Fruit fly (Drosophila melanogaster): ENCODE data around the gene CheB38a.

Gene CheB38a

dm6 chr2L:20797515-20797847 is 20.9 kb downstream of the CheB38a start, which contains the start of gene CG9328 (continued):
- TF ChIP-seq CG13894 (tag; optimal IDR thresholded peaks at IDR 0.05) (peak; percentile 74), CG11560 (tag; IDR thresholded peaks at IDR 0.05) (no peak), CG30431 (GFP tag; optimal IDR thresholded peaks at IDR 0.05) (no peak), Dad (GFP tag; optimal IDR thresholded peaks at IDR 0.05) (no peak), CG13624 (GFP tag; optimal IDR thresholded peaks at IDR 0.05) (no peak), Fer3 (tag; optimal IDR thresholded peaks at IDR 0.05) (peak; percentile 32), CG15011 (GFP tag; optimal IDR thresholded peaks at IDR 0.05) (no peak), CG11247 (GFP tag; IDR thresholded peaks at IDR 0.05) (no peak), sd (tag; optimal IDR thresholded peaks at IDR 0.05) (peak; percentile 55), CG13296 (GFP tag; optimal IDR thresholded peaks at IDR 0.05) (no peak), CG3847 (GFP tag; IDR thresholded peaks at IDR 0.05) (no peak), CG8924 (tag; optimal IDR thresholded peaks at IDR 0.05) (peak; percentile 46), gsb-n (tag; optimal IDR thresholded peaks at IDR 0.05) (peak; percentile 62), sr (GFP tag; IDR thresholded peaks at IDR 0.05) (no peak), Dip2 (GFP tag; IDR thresholded peaks at IDR 0.05) (no peak), prd (optimal IDR thresholded peaks at IDR 0.05) (no peak), prd (GFP tag; IDR thresholded peaks at IDR 0.05) (peak; percentile 48; the same call in 1 of the 3 replicates), pan (optimal IDR thresholded peaks at IDR 0.05) (no peak), pan (GFP tag; optimal IDR thresholded peaks at IDR 0.05 in 1 of 2, IDR thresholded peaks at IDR 0.05 in 1 of 2) (peak in 1 of 2 experiments; percentile 67), onecut (GFP tag; IDR thresholded peaks at IDR 0.05) (peak; percentile 51; the same call in 1 of the 2 replicates), CG15073 (GFP tag; optimal IDR thresholded peaks at IDR 0.05) (no peak), Oaz (GFP tag; IDR thresholded peaks at IDR 0.05) (no peak), mld (GFP tag; IDR thresholded peaks at IDR 0.05; ENCODE audit: partially characterized antibody) (no peak; the same call in 2 of the 3 replicates), NfI (GFP tag; optimal IDR thresholded peaks at IDR 0.05) (peak; percentile 3), twi (tag; optimal IDR thresholded peaks at IDR 0.05) (no peak), ci (GFP tag; IDR thresholded peaks at IDR 0.05) (peak; percentile 83; the same call in 2 of the 3 replicates), phol (tag; optimal IDR thresholded peaks at IDR 0.05) (no peak), CG17612 (GFP tag; IDR thresholded peaks at IDR 0.05) (no peak), CG9727 (GFP tag; optimal IDR thresholded peaks at IDR 0.05) (peak; percentile 34), CG6854 (GFP tag; optimal IDR thresholded peaks at IDR 0.05) (no peak), D (optimal IDR thresholded peaks at IDR 0.05) (no peak), D (GFP tag; optimal IDR thresholded peaks at IDR 0.05) (no peak), ranshi (GFP tag; IDR thresholded peaks at IDR 0.05) (peak; percentile 53; the same call in 1 of the 2 replicates), ab (GFP tag; optimal IDR thresholded peaks at IDR 0.05) (no peak), CG11398 (GFP tag; optimal IDR thresholded peaks at IDR 0.05) (no peak), Mad (GFP tag; optimal IDR thresholded peaks at IDR 0.05) (no peak), sens (GFP tag) (peak; percentile 93), CG12744 (GFP tag; optimal IDR thresholded peaks at IDR 0.05) (peak; percentile 5), jigr1 (GFP tag; IDR thresholded peaks at IDR 0.05) (no peak), Xrp1 (GFP tag; IDR thresholded peaks at IDR 0.05) (0 out of 2 replicates have a peak, but pooled peaks have one; percentile 60), CG16815 (GFP tag; optimal IDR thresholded peaks at IDR 0.05) (no peak), CG3726 (GFP tag; IDR thresholded peaks at IDR 0.05) (no peak), CG11085 (GFP tag; IDR thresholded peaks at IDR 0.05) (no peak), tx (GFP tag; optimal IDR thresholded peaks at IDR 0.05) (no peak), Atf3 (GFP tag; optimal IDR thresholded peaks at IDR 0.05) (no peak), zfh1 (GFP tag; IDR thresholded peaks at IDR 0.05) (0 out of 3 replicates have a peak, but pooled peaks have one; percentile 34), Eip74EF (GFP tag; optimal IDR thresholded peaks at IDR 0.05) (peak in 1 of 2 experiments; percentile 44), tin (GFP tag; optimal IDR thresholded peaks at IDR 0.05) (peak; percentile 35), Meics (GFP tag; optimal IDR thresholded peaks at IDR 0.05) (peak; percentile 45), ATbp (GFP tag; optimal IDR thresholded peaks at IDR 0.05) (no peak), ham (GFP tag; IDR thresholded peaks at IDR 0.05) (no peak), CG11093 (GFP tag; IDR thresholded peaks at IDR 0.05) (no peak), inv (GFP tag; IDR thresholded peaks at IDR 0.05; ENCODE audit: partially characterized antibody) (no peak)

Measured in whole organism, embryonic.